Fruit fly (Drosophila melanogaster) whole organism, adult: ENCODE data around the gene Blimp-1.
A peak's percentile ranks its signal among the peaks of the same experiment; 100 is the strongest.

ENCODE experiments used
- CG14711 ChIP-seq: fragments of 200-800 bp; sonication (Bioruptor generic); optimal IDR thresholded peaks from 2 replicates; lab custom pipeline; 2018; ENCODE audit warnings: missing biosample characterization, mild to moderate bottlenecking, missing genetic modification characterization, moderate library complexity
- CG7045 ChIP-seq: fragments of 200-800 bp; sonication (Bioruptor generic); optimal IDR thresholded peaks from 2 replicates; lab custom pipeline; 2017; ENCODE audit warnings: missing biosample characterization, mild to moderate bottlenecking, missing genetic modification characterization
- bab1 ChIP-seq: fragments of 200-800 bp; sonication (Bioruptor generic); optimal IDR thresholded peaks from 3 replicates; lab custom pipeline; 2019; ENCODE audit warnings: missing biosample characterization, mild to moderate bottlenecking, missing genetic modification characterization, moderate library complexity

DNA sequence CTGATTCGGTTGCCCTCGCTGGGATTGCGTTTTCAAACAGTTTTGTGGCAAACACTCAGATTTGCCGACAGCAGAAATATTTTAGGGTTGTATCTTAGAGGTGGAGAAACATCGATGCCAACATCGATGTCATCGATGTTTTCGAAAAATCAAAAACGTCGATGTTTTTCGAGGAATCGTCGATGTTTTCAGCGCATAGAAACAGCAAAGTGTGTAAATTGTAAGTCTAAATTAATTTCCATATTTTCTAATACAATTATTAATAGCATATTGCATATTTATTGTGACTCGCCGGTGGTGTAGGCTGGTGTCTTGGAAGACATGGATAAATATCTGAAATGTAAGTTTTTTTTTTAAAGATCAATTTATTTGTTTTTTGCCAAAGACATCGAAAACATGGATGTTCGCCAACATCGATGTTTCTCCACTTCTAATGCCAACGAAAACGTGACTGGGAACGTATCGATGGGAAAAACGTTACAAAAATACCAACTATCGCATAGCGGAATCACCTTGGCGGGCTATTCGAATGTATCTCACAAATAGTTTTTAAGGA is 26.8 kb upstream of the Blimp-1 start, which contains the start of gene TM9SF3:
- TF ChIP-seq CG14711 (tag; lab: Kevin White, UChicago) (peak; percentile 90), CG7045 (GFP tag; lab: Kevin White, UChicago) (no peak), bab1 (GFP tag; lab: Kevin White, UChicago) (peak; percentile 12)
